Fruit fly (Drosophila melanogaster): Measurements from ENCODE around the gene Hira.

The Hira gene

DNA sequence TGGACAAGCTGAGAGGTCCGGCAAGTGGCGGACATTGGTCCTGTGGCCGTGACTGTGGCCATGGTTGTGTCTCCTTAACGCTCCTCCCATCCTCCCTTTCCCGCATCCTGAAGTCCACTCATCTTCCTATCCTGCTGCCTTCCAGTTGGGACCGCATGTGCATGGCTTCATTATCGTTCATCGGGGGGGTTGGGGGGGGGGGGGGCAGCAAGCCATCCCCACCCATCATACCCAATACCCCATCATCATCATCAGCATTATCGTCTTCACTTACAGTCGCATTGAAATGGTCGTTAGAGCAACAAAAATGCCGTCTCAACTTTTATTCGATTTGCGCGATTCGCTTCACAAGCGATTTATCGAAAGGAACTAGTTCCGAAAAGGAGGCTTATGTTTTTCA, 24.4 kb downstream of the Hira start:
- no peak for TF ChIP-seq CG17801 (GFP tag; optimal IDR thresholded peaks at IDR 0.05; ENCODE audit: partially characterized antibody)

DNA sequence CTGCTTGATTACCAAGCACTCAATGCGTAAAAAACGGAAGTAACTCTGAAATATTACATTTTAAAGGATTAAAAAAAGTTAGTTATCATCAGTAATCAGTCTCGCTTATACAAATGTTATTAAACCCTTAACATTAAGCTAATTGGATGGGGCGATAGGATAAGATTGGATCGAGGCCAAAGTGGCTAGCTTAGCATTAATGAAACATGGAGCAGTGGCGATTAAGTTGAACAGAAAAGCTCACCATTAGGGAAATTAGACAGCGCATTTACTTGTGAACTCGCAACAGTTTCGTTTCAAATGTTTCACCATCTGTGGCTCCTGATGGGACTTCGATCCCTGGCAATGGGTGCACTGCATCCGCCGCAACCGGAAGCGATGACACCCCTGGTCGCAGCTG, 42.8 kb downstream of the Hira start, which contains the start of gene Ir7a:
Gene Ir7a (plus strand): TSS at position 301 of the 400 bp plus-strand sequence.
- TF ChIP-seq CG17801 (GFP tag; optimal IDR thresholded peaks at IDR 0.05; ENCODE audit: partially characterized antibody) = no peak

DNA sequence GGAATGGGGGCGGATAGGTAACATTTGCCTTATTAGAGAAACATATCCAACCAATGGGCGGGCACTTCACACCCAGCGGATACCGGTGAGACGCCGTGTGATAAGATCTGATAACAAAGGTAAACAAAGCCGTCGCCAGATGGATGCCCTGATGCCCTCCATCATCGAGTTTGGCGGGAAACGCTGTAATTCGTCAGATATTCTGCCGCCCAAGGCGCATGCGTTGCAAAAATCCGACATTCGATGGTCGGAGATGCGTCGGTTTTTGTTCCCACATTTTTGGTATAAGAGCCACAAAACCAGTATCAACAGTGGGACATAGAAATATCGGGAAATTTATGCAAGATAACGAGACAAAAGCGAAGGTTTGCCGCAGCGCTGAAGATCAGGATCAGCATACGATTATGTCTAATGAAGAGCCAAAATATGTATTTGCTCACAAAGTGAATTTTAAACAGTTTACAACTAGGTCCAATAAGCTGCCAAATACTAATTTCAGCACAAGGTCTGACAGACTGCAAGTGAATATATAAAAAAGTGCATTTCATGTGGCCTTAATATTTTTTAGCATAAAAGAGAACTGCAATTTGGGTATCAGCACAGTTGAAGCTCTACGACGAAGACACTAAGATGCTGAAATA, 46.3 kb downstream of the Hira start, which contains the start of gene CG34338:
Gene CG34338 (plus strand): TSS at position 591 of the 641 bp plus-strand sequence.
- TF ChIP-seq CG17801 (GFP tag; optimal IDR thresholded peaks at IDR 0.05; ENCODE audit: partially characterized antibody) = no peak

Data from ovary, adult (tissue).